Worm (Caenorhabditis elegans) whole organism, early embryonic: ENCODE data around the gene gpa-11.

Experiments
- B0310.2 ChIP-seq: sonication (generic microtip); optimal IDR thresholded peaks from 2 replicates; lab custom pipeline; 2016; ENCODE audit warnings: mild to moderate bottlenecking, missing genetic modification characterization, missing compliant biosample characterization
- F13C5.2 ChIP-seq: sonication (generic microtip); optimal IDR thresholded peaks from 2 replicates; lab custom pipeline; 2017; ENCODE audit warnings: mild to moderate bottlenecking, missing genetic modification characterization, inconsistent platforms, missing compliant biosample characterization
- aly-1 ChIP-seq: sonication (generic microtip); optimal IDR thresholded peaks from 2 replicates; lab custom pipeline; 2016; ENCODE audit warnings: missing genetic modification characterization, missing compliant biosample characterization
- ama-1 ChIP-seq: fragments of 150-350 bp; optimal IDR thresholded peaks from 2 replicates; lab custom pipeline; 2014
- ceh-13 ChIP-seq: fragments of 200-800 bp; sonication (Bioruptor generic); optimal IDR thresholded peaks from 2 replicates; lab custom pipeline; 2018; ENCODE audit warnings: mild to moderate bottlenecking, missing genetic modification characterization, missing compliant biosample characterization
- ceh-36 ChIP-seq: sonication (generic microtip); optimal IDR thresholded peaks from 2 replicates; lab custom pipeline; 2016; ENCODE audit warnings: missing genetic modification characterization, inconsistent platforms, missing compliant biosample characterization
- ets-7 ChIP-seq: sonication (generic microtip); optimal IDR thresholded peaks from 2 replicates; lab custom pipeline; 2016; ENCODE audit warnings: missing genotype, missing genetic modification characterization, missing compliant biosample characterization
- flt-1 ChIP-seq: fragments of 200-800 bp; sonication (Bioruptor generic); IDR thresholded peaks from 2 replicates; pipeline ENCODE4 v1.3.6; 2022; ENCODE audit warnings: missing genetic modification characterization, missing compliant biosample characterization
- hmbx-1 ChIP-seq: sonication (generic microtip); optimal IDR thresholded peaks from 2 replicates; lab custom pipeline; 2016; ENCODE audit warnings: mild to moderate bottlenecking, missing genetic modification characterization, missing compliant biosample characterization
- hmg-4 ChIP-seq: fragments of 200-800 bp; sonication (Bioruptor generic); optimal IDR thresholded peaks from 2 replicates; lab custom pipeline; 2018; ENCODE audit warnings: mild to moderate bottlenecking, missing genetic modification characterization, missing compliant biosample characterization
- hnd-1 ChIP-seq: sonication (generic microtip); optimal IDR thresholded peaks from 2 replicates; lab custom pipeline; 2016; ENCODE audit warnings: missing genetic modification characterization, missing compliant biosample characterization
- pes-1 ChIP-seq: fragments of 200-800 bp; sonication (Bioruptor generic); IDR thresholded peaks from 2 replicates; pipeline ENCODE4 v1.3.6; 2022; ENCODE audit warnings: missing genetic modification reagents, missing genetic modification characterization, missing compliant biosample characterization
- scrt-1 ChIP-seq: fragments of 200-800 bp; sonication (Bioruptor generic); IDR thresholded peaks from 2 replicates; pipeline ENCODE4 v1.3.6; 2022; ENCODE audit warnings: missing genetic modification characterization, missing compliant biosample characterization
- sea-1 ChIP-seq: fragments of 200-800 bp; sonication (Bioruptor generic); conservative IDR thresholded peaks from 2 replicates; pipeline ENCODE4 v1.3.6; 2022; ENCODE audit warnings: missing genetic modification characterization, missing compliant biosample characterization
- tbx-11 ChIP-seq: fragments of 200-800 bp; sonication (Bioruptor generic); IDR thresholded peaks from 2 replicates; pipeline ENCODE4 v1.3.6; 2022; ENCODE audit warnings: missing genetic modification characterization, missing compliant biosample characterization
- tbx-37 ChIP-seq: fragments of 200-800 bp; sonication (Bioruptor generic); conservative IDR thresholded peaks from 2 replicates; pipeline ENCODE4 v1.3.6; 2022; ENCODE audit warnings: missing genetic modification reagents, missing genetic modification characterization, missing compliant biosample characterization
- tra-4 ChIP-seq: sonication (generic microtip); optimal IDR thresholded peaks from 2 replicates; lab custom pipeline; 2017; ENCODE audit warnings: missing genetic modification characterization, missing compliant biosample characterization

Gene gpa-11

DNA sequence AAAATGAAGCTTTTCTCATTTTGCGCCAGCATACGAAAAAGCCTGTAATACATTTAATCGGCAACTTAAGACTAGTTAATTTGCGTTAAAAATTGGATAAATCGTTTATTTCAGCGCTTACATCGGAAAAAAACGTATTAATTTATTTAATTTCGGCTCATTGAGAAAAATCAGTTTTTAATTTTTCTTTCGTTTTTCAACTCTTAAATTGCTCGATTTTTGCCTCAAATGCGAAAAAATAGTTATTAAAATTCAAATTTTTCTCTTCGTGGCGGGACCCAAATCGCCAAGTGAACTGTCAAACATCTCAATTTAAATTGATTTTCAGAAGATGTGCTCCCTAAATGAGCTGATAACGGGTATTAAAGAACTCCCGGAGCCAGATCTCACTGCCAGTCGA is 24.0 kb upstream of the gpa-11 start, which contains the start of gene C16A11.5:
C16A11.5 (plus strand) TSS at position 323 of the 400 bp plus-strand sequence.
- no peak for TF ChIP-seq ets-7
- TF ChIP-seq sea-1 (GFP tag; lab: Robert Waterston, UW) = no peak
- TF ChIP-seq ama-1 = no peak
- TF ChIP-seq ceh-13 (GFP tag; lab: Kevin White, UChicago) = no peak
- no peak for TF ChIP-seq aly-1 (tag; lab: Kevin White, UChicago)
- TF ChIP-seq tra-4 (tag; lab: Kevin White, UChicago) = no peak
- no peak for TF ChIP-seq F13C5.2 (tag; lab: Kevin White, UChicago)
- no peak for TF ChIP-seq pes-1 (GFP tag; lab: Robert Waterston, UW)
- TF ChIP-seq hnd-1 (tag; lab: Kevin White, UChicago) = no peak
- TF ChIP-seq ceh-36 = no peak
- TF ChIP-seq scrt-1 = no peak
- no peak for TF ChIP-seq hmbx-1
- no peak for TF ChIP-seq tbx-11 (GFP tag; lab: Robert Waterston, UW)
- no peak for TF ChIP-seq flt-1
- no peak for TF ChIP-seq tbx-37 (GFP tag; lab: Robert Waterston, UW)

DNA sequence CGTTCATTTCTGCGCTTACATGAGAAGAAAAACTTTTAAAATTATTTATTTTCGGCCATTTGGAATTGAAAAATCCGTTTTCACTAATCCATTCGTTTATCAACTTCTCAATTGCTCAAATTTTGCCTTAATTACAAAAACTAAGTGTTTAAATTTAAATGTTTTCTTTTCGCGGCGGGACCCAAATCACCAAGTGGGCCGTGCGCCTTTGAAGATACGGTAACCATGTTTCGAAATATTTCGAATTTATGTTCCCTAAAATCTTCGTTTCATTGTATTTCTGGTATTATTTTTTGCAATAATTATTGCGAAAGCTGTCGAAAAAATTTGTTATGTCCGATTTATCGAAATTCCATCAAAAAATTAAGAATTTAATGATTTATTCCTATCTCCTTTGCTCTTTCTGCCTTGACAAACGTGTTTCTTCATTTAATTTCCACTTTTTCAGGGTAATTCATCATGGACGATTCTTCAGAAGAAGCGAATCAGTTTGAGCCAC is 20.4 kb upstream of the gpa-11 start, which contains the start of gene C16A11.4:
C16A11.4 (plus strand) TSS at position 449 of the 499 bp plus-strand sequence.
- no peak for TF ChIP-seq hmbx-1

ce11 chrII:4228112-4228770 is 18.8 kb upstream of the gpa-11 start:
- TF ChIP-seq ceh-13 (GFP tag; lab: Kevin White, UChicago) = no peak
- no peak for TF ChIP-seq flt-1
- no peak for TF ChIP-seq scrt-1
- TF ChIP-seq hmg-4 (GFP tag; lab: Kevin White, UChicago) = no peak
- no peak for TF ChIP-seq sea-1 (GFP tag; lab: Robert Waterston, UW)
- TF ChIP-seq ama-1 = no peak
- no peak for TF ChIP-seq F13C5.2 (tag; lab: Kevin White, UChicago)
- no peak for TF ChIP-seq pes-1 (GFP tag; lab: Robert Waterston, UW)
- no peak for TF ChIP-seq hmbx-1
- no peak for TF ChIP-seq tra-4 (tag; lab: Kevin White, UChicago)
- TF ChIP-seq hnd-1 (tag; lab: Kevin White, UChicago) = no peak
- TF ChIP-seq ets-7 = no peak
- TF ChIP-seq ceh-36 = no peak
- TF ChIP-seq tbx-37 (GFP tag; lab: Robert Waterston, UW) = no peak
- no peak for TF ChIP-seq B0310.2
- TF ChIP-seq aly-1 (tag; lab: Kevin White, UChicago) = no peak
- TF ChIP-seq tbx-11 (GFP tag; lab: Robert Waterston, UW) = no peak

- TF ChIP-seq hmg-4 (GFP tag; lab: Kevin White, UChicago) (no peak), ceh-36 (no peak), pes-1 (GFP tag; lab: Robert Waterston, UW) (no peak), hnd-1 (tag; lab: Kevin White, UChicago) (no peak), flt-1 (no peak), ets-7 (no peak), ceh-13 (GFP tag; lab: Kevin White, UChicago) (no peak), scrt-1 (no peak)
Observed at ce11 chrII:4229106-4229708, 17.8 kb upstream of the gpa-11 start, which contains the start of gene C16A11.3. Gene C16A11.3 (plus strand): TSS chrII:4229545.

DNA sequence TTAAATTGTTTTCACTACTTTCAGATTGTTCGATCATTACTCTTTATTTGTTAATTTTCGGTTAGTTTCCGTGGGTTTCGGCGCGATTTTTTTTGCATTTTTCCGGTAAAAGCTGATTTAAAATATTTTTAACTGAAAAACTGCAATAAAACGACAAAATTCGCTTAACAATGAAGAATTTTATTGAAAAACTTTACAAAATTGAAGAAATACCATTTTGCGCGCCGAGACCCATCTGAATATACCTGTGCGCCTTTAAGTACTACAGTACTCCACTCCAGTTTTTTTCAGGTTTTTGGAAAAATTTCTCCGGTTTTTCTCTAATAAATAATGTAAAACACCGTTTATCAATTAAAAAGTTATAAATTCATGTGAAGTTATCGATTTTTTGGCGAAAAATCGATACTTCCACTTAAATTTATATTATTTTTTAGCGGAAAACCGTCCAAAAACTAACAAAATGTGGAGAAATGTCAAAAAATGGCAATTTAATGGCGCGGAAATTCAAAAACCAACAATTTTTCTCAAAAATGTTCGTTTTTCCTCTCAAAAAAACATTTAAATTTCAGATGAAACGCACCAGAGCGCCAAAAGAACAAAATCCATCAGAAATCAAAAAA is 16.1 kb upstream of the gpa-11 start, which contains the start of gene C16A11.10:
C16A11.10 (plus strand) TSS at position 570 of the 620 bp plus-strand sequence.
- TF ChIP-seq hmbx-1 (no peak), ceh-13 (GFP tag; lab: Kevin White, UChicago) (no peak), tbx-11 (GFP tag; lab: Robert Waterston, UW) (no peak), hmg-4 (GFP tag; lab: Kevin White, UChicago) (no peak), flt-1 (no peak), ama-1 (no peak), tra-4 (tag; lab: Kevin White, UChicago) (no peak), ceh-36 (no peak), ets-7 (no peak), pes-1 (GFP tag; lab: Robert Waterston, UW) (no peak), sea-1 (GFP tag; lab: Robert Waterston, UW) (no peak), B0310.2 (no peak), tbx-37 (GFP tag; lab: Robert Waterston, UW) (no peak), F13C5.2 (tag; lab: Kevin White, UChicago) (no peak), scrt-1 (no peak), aly-1 (tag; lab: Kevin White, UChicago) (no peak), hnd-1 (tag; lab: Kevin White, UChicago) (no peak)

DNA sequence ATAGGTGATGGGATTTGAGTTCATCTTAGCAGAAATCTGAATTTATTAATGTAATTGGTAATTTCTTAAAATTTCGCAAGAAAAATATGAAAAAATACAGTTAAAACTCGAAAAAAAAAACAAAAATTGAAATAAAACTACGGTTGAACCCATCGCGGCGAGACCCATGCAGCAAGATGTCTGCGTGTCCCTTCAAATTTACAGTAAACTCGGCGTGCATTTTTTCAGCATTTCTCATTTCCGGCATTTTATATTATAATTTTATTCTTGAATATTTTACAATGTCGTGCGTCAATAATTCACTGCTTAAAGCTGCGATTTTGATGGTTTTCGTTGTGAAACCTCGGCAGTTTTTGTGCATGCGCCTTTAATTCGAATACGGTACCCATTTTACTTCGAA is 11.0 kb upstream of the gpa-11 start, which contains the start of gene fbxc-43:
fbxc-43 (minus strand) TSS at position 38 of the 400 bp plus-strand sequence.
- TF ChIP-seq hnd-1 (tag; lab: Kevin White, UChicago) (no peak), scrt-1 (no peak), ceh-36 (no peak), F13C5.2 (tag; lab: Kevin White, UChicago) (no peak), sea-1 (GFP tag; lab: Robert Waterston, UW) (no peak), tbx-11 (GFP tag; lab: Robert Waterston, UW) (no peak), hmbx-1 (no peak), hmg-4 (GFP tag; lab: Kevin White, UChicago) (no peak), tra-4 (tag; lab: Kevin White, UChicago) (no peak), flt-1 (no peak), ceh-13 (GFP tag; lab: Kevin White, UChicago) (no peak), tbx-37 (GFP tag; lab: Robert Waterston, UW) (no peak), ama-1 (no peak), pes-1 (GFP tag; lab: Robert Waterston, UW) (no peak), ets-7 (no peak), aly-1 (tag; lab: Kevin White, UChicago) (no peak), B0310.2 (no peak)
